Fruit fly (Drosophila melanogaster): ENCODE data around the gene Cht11.

DNA sequence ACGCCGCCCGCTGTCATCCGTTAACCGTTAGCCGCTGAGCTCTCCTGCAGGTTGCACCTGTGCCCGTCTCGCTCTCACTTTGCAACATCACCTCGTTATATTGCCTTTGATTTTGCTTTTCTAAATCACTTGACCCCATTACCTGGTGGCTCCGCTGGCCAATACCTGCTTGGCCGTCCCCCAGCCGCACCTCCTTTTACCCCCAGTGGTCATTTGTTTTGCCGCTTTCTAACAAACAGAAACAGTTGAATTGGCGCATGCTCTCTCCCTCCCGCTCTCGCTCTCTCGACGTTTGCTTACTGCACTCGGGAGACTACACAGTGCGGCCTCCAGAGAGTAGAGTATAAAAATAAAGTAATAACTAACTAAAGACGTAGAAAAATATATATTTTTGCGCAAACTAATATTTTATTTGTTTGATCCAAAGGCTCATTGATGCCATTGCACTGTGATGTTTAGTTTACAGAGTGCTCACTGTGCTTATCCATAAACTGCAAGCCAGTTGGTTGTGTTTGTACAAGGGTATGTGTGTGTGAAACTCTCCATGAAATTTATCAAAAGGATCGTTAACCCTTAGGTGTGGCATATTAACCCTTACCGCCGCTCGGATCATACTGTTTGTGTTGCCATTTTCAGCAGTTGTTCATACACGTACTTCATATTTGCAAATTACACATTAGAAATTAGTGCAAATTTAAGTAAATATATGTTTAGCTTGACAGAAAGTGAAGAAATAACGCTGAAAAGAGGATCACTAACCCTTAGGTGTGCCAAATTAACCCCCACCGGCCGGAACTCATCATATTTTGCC lies 44.6 kb downstream of the Cht11 start:
- TF ChIP-seq CTCF (optimal IDR thresholded peaks at IDR 0.05) = no peak
- TF ChIP-seq CG8478 (optimal IDR thresholded peaks at IDR 0.05) = no peak

All from S2 (cell line).